Worm (Caenorhabditis elegans) whole organism, L4/young adult: ENCODE data around the gene lin-36.

Experiments
- W03F9.2 ChIP-seq: fragments of 150-350 bp; optimal IDR thresholded peaks from 2 replicates; lab custom pipeline; 2014; ENCODE audit warnings: missing biosample characterization, missing genetic modification characterization
- dao-5 ChIP-seq: sonication (generic microtip); optimal IDR thresholded peaks from 2 replicates; lab custom pipeline; 2016; ENCODE audit warnings: missing genotype, missing genetic modification characterization, moderate library complexity, missing compliant biosample characterization
- him-1 ChIP-seq: sonication (generic microtip); optimal IDR thresholded peaks from 2 replicates; lab custom pipeline; 2016; ENCODE audit warnings: missing genotype, missing genetic modification reagents, missing genetic modification characterization, missing compliant biosample characterization

Gene lin-36

ce11 chrIII:8037941-8038340, 17.3 kb upstream of the lin-36 start, which contains the start of gene dpf-6:
TSS of gene dpf-6 (plus strand) at chrIII:8038241.
- TF ChIP-seq W03F9.2 (tag; lab: Kevin White, UChicago): no peak
- no peak for TF ChIP-seq him-1 (tag; lab: Kevin White, UChicago)
- TF ChIP-seq dao-5 (tag; lab: Kevin White, UChicago): no peak

DNA sequence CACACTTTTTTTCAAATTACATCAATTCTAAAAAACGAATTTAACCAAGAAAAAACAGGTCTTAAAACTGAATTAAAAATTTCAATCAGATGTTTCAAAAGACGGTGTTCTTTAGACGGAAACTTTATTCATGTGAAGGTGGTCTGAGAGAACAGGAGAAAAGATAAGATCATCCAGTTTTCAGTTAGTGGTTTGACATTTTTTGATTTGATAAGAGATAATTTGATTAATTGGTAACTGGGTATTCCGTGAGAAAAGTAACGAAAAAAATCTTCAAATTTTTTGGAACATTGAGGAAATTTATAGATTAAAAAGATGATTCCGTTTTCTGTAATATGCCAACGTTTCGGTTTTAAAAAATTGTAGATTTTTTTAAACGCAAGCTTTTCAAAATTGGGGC, 15.8 kb upstream of the lin-36 start:
- no peak for TF ChIP-seq him-1 (tag; lab: Kevin White, UChicago)
- TF ChIP-seq W03F9.2 (tag; lab: Kevin White, UChicago): no peak
- TF ChIP-seq dao-5 (tag; lab: Kevin White, UChicago): no peak

DNA sequence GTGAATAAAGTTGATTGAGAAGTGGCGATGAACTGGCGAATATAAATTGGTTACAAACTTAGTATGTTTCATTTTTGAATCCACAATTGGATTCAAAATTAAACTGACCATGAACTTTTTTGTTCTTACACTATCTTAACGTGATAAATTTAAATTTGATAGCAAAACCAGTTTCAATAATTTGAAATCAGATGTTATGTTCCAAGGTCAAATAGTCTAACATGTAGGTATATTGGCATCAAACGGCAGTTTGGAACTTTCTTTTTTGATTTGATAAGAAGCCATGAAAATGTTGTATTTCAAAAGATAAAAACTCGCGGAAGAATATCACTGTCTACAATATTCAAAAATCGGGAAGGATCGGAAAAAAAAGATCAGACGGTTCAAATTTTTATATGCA, 15.4 kb upstream of the lin-36 start:
- TF ChIP-seq W03F9.2 (tag; lab: Kevin White, UChicago) (no peak), him-1 (tag; lab: Kevin White, UChicago) (no peak), dao-5 (tag; lab: Kevin White, UChicago) (no peak)

DNA sequence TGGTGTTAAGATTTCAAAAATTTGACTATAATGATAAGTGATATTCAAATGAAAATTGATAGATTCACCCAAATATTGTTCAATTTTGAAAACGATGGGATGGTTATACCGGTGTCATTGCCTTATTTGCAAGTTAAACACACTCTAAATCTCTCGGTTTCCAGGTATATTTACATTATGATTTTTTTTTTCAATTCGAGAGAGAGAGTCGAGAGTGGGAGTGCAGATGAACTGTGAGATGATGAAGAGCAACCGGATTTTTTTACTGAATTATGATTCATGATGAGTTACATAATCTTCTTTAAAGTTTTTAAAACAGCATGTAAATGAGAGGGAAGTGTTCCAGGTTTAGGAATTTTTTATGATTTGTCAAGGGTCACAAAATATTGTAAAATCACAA, 12.9 kb upstream of the lin-36 start, which contains the start of gene F44B9.10:
Gene F44B9.10, minus strand, starts transcription at position 101 of the 400 bp plus-strand sequence.
- no peak for TF ChIP-seq W03F9.2 (tag; lab: Kevin White, UChicago)
- no peak for TF ChIP-seq him-1 (tag; lab: Kevin White, UChicago)

ce11 chrIII:8030963-8031362, 10.3 kb upstream of the lin-36 start, which contains the start of gene F44B9.9:
TSS of gene F44B9.9 (minus strand) at chrIII:8031063.
- no peak for TF ChIP-seq dao-5 (tag; lab: Kevin White, UChicago)
- no peak for TF ChIP-seq him-1 (tag; lab: Kevin White, UChicago)
- TF ChIP-seq W03F9.2 (tag; lab: Kevin White, UChicago): no peak

- TF ChIP-seq W03F9.2 (tag; lab: Kevin White, UChicago): peak; percentile 29
- no peak for TF ChIP-seq him-1 (tag; lab: Kevin White, UChicago)
Measured at ce11 chrIII:8029487-8029886, 8.8 kb upstream of the lin-36 start, which contains the start of gene F44B9.8. TSS of gene F44B9.8 (minus strand) at chrIII:8029649.

DNA sequence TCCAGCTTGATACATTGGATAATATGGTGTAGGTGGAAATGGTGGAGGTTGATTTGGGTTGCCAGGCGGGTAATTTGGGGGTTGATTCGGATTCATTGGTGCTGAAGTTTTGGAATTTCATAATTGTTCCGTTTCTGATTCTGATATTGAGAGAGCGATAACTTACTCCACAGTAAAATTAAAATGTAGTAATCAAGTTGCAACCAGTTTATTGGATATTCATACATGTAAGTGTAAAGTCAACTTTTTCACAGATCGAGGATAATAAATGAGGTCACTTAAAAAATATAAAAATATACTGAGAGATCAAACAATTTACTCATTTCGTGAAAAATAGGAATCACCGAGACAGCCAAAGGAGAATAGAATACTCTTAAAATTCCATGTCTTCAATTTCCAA, 7.3 kb upstream of the lin-36 start, which contains the start of gene mdt-30:
Gene mdt-30, minus strand, starts transcription at position 101 of the 400 bp plus-strand sequence.
- TF ChIP-seq him-1 (tag; lab: Kevin White, UChicago) (no peak), W03F9.2 (tag; lab: Kevin White, UChicago) (no peak), dao-5 (tag; lab: Kevin White, UChicago) (no peak)

- TF ChIP-seq dao-5 (tag; lab: Kevin White, UChicago): no peak
- TF ChIP-seq W03F9.2 (tag; lab: Kevin White, UChicago): no peak
- no peak for TF ChIP-seq him-1 (tag; lab: Kevin White, UChicago)
Measured at ce11 chrIII:8022077-8022476, 1.4 kb upstream of the lin-36 start, which contains the start of gene F44B9.2. TSS of gene F44B9.2 (plus strand) at chrIII:8022463.

DNA sequence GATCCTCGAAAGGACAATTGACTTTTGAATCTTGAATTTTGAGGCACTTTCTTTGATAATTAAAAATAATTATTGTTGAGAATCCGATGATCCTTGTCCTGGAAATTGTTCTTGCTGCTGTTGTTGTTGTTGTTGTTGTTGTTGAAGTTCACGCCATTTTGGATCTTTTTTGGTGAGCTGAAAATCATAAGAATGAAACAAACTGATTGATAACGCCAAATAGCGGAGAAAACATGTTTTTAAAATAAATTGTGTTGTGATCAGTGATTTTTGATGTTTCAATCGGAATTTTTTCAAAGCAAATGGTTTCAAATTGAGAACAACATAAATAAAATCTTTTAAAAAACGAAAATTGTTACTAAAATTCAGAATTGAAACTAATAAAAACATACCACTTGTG, 3.6 kb downstream of the lin-36 start:
- TF ChIP-seq dao-5 (tag; lab: Kevin White, UChicago) (no peak), W03F9.2 (tag; lab: Kevin White, UChicago) (no peak), him-1 (tag; lab: Kevin White, UChicago) (no peak)

DNA sequence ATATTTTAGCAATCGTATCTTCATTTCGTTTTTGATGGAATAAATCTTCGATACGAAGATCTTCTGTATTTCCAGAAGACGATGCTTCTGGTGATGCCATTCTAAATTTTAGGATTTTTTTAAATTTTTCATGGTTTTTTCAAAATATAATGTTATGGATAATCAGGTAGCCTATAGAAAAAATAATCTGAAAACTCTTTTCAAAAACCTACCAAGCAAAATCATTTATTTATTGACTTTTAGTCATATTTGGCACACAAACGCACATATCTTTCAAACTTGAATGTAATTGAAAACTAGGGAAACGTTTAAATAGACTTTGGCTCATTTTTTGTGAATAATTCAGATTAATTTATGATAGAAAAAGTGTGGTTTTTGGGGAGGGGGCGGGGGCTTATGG, 4.2 kb downstream of the lin-36 start, which contains the start of gene F44B9.5:
Gene F44B9.5, minus strand, starts transcription at position 101 of the 400 bp plus-strand sequence.
- TF ChIP-seq W03F9.2 (tag; lab: Kevin White, UChicago) (no peak), him-1 (tag; lab: Kevin White, UChicago) (no peak), dao-5 (tag; lab: Kevin White, UChicago) (no peak)

- no peak for TF ChIP-seq W03F9.2 (tag; lab: Kevin White, UChicago)
- TF ChIP-seq dao-5 (tag; lab: Kevin White, UChicago): no peak
- no peak for TF ChIP-seq him-1 (tag; lab: Kevin White, UChicago)
Measured at ce11 chrIII:8013582-8013981, 7.1 kb downstream of the lin-36 start.

- TF ChIP-seq W03F9.2 (tag; lab: Kevin White, UChicago) (no peak), him-1 (tag; lab: Kevin White, UChicago) (no peak), dao-5 (tag; lab: Kevin White, UChicago) (no peak)
Measured at ce11 chrIII:8010260-8010822, 10.3 kb downstream of the lin-36 start, which contains the start of gene cit-1.2. TSS of gene cit-1.2 (plus strand) at chrIII:8010772.

DNA sequence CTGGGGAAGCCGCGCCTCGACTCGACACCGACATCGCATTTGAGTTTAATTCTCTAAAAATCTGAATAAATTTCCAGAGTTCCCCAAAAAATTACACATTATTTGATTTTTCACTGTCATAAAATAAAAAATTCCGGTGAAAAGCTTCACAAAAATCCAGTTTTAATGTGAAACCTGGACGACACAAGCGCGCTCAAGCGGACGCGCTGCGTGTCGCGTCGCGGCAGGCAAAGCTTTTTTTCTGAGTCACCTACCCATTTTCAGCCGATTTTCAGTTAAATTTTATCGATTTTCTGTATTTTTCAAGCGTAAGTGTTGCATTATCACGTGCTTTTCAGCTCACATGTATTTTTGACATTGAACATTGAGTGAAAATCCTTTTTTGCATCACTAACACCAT, 10.9 kb downstream of the lin-36 start, which contains the start of gene cit-1.1:
Gene cit-1.1, minus strand, starts transcription at position 53 of the 400 bp plus-strand sequence.
- TF ChIP-seq W03F9.2 (tag; lab: Kevin White, UChicago) (peak; percentile 27), dao-5 (tag; lab: Kevin White, UChicago) (no peak)

DNA sequence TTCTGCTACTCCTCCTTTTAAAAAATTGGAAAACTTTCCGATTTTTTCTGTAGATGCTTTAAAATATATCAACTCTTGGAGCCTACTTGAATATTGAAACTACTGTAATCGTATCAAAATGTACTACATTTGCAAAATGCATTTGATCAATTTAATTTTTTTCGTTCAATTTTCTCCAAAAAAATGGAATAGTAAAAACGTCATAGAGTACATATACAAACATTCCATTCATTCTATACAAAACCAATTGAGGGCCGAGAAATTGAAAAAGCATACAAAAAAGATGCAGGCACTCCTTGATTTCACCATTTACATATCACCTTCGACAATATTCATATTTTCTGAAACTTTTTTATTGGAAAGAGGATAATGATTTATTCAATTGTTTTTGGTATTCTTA, 16.6 kb downstream of the lin-36 start, which contains the start of gene C06G4.6:
Gene C06G4.6, plus strand, starts transcription at position 301 of the 400 bp plus-strand sequence.
- no peak for TF ChIP-seq him-1 (tag; lab: Kevin White, UChicago)
- no peak for TF ChIP-seq dao-5 (tag; lab: Kevin White, UChicago)
- TF ChIP-seq W03F9.2 (tag; lab: Kevin White, UChicago): no peak
